Worm (Caenorhabditis elegans) whole organism, L3 larva: ENCODE data around the gene F54D10.9.

Experiments used
- ama-1 ChIP-seq: fragments of 150-350 bp; optimal IDR thresholded peaks from 2 replicates; lab custom pipeline; 2018
- daf-12 ChIP-seq: fragments of 150-350 bp; optimal IDR thresholded peaks from 2 replicates; lab custom pipeline; 2014; ENCODE audit warnings: missing biosample characterization, missing genetic modification reagents, missing genetic modification characterization
- mdl-1 ChIP-seq: fragments of 150-350 bp; optimal IDR thresholded peaks from 2 replicates; lab custom pipeline; 2014; ENCODE audit warnings: missing biosample characterization, missing genetic modification characterization
- nhr-76 ChIP-seq: fragments of 150-350 bp; sonication (generic microtip); optimal IDR thresholded peaks from 5 replicates; lab custom pipeline; 2014; ENCODE audit warnings: missing biosample characterization, missing genetic modification characterization
- pha-4 ChIP-seq: fragments of 150-350 bp; optimal IDR thresholded peaks from 2 replicates; lab custom pipeline; 2014; ENCODE audit warnings: missing biosample characterization, missing genetic modification reagents, missing genetic modification characterization
- pqm-1 ChIP-seq: fragments of 150-350 bp; optimal IDR thresholded peaks from 2 replicates; lab custom pipeline; 2017; ENCODE audit warnings: missing biosample characterization, missing genetic modification characterization, inconsistent platforms
- snpc-4 ChIP-seq: fragments of 150-350 bp; optimal IDR thresholded peaks from 2 replicates; lab custom pipeline; 2014; ENCODE audit warnings: missing biosample characterization, missing genetic modification characterization
- unc-62 ChIP-seq: fragments of 150-350 bp; sonication (generic microtip); optimal IDR thresholded peaks from 4 replicates; lab custom pipeline; 2014; ENCODE audit warnings: missing biosample characterization, missing genetic modification reagents, missing genetic modification characterization

DNA sequence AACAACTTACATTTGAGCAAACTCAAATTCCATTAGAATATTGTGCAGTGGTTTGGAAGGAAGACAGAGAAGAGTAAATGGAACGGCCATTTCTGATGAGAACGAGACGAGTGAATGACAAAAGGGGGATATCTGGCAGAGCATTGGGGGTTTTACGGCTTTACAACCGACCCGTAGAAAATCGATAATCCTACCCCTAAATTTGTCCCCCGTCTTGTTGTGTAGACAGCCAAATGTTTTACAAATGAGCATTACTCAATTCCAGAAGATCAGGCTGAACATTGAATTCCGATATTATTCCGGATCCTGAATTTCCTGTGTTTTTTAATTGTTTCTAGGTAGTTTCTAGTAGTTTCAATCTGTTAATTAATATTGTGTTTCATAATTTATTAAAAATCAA lies 38.9 kb downstream of the F54D10.9 start, which contains the start of gene fbxb-99:
- TF ChIP-seq mdl-1 (tag; lab: Kevin White, UChicago) (no peak), pqm-1 (tag; lab: Kevin White, UChicago) (no peak), unc-62 (no peak), nhr-76 (tag; lab: Kevin White, UChicago) (no peak), pha-4 (no peak), daf-12 (no peak), ama-1 (lab: Kevin White, UChicago) (no peak), snpc-4 (tag; lab: Kevin White, UChicago) (no peak)
